Worm (Caenorhabditis elegans) whole organism, young adult: ENCODE measurements around the gene nipi-4.

Experiments used
- C06A6.2 ChIP-seq: fragments of 200-800 bp; sonication (Bioruptor generic); conservative IDR thresholded peaks from 2 replicates; pipeline ENCODE4 v1.3.6; 2022; ENCODE audit warnings: missing genetic modification characterization, missing compliant biosample characterization
- C17E4.6 ChIP-seq: fragments of 200-800 bp; sonication (Bioruptor generic); IDR thresholded peaks from 2 replicates; pipeline ENCODE4 v1.3.6; 2022; ENCODE audit warnings: missing genetic modification reagents, missing genetic modification characterization, missing compliant biosample characterization
- D2030.7 ChIP-seq: fragments of 200-800 bp; sonication (Bioruptor generic); IDR thresholded peaks from 2 replicates; pipeline ENCODE4 v1.3.6; 2022; ENCODE audit warnings: missing genetic modification reagents, missing genetic modification characterization, missing compliant biosample characterization
- F33H1.4 ChIP-seq: fragments of 200-800 bp; sonication (Bioruptor generic); IDR thresholded peaks from 2 replicates; pipeline ENCODE4 v1.3.6; 2022; ENCODE audit warnings: missing genetic modification reagents, missing genetic modification characterization, missing compliant biosample characterization
- F37B4.10 ChIP-seq: fragments of 200-800 bp; sonication (Bioruptor generic); IDR thresholded peaks from 2 replicates; pipeline ENCODE4 v1.3.6; 2022; ENCODE audit warnings: missing genetic modification characterization, missing compliant biosample characterization
- F55B11.4 ChIP-seq: sonication (generic microtip); optimal IDR thresholded peaks from 2 replicates; lab custom pipeline; 2016; ENCODE audit warnings: missing compliant biosample characterization, missing genetic modification characterization, borderline replicate concordance; ENCODE audit not compliant: insufficient read depth
- F57A8.1 ChIP-seq: fragments of 200-800 bp; sonication (Bioruptor generic); optimal IDR thresholded peaks from 2 replicates; lab custom pipeline; 2018; ENCODE audit warnings: mild to moderate bottlenecking, missing genetic modification characterization, moderate library complexity, missing compliant biosample characterization
- T26A5.8 ChIP-seq: sonication (generic microtip); optimal IDR thresholded peaks from 2 replicates; lab custom pipeline; 2016; ENCODE audit warnings: missing genetic modification characterization, missing compliant biosample characterization
- Y56A3A.18 ChIP-seq: fragments of 200-800 bp; sonication (Bioruptor generic); IDR thresholded peaks from 2 replicates; pipeline ENCODE4 v1.3.6; 2022; ENCODE audit warnings: missing genetic modification reagents, missing genetic modification characterization, missing compliant biosample characterization
- Y95B8A.8 ChIP-seq: fragments of 200-800 bp; sonication (Bioruptor generic); IDR thresholded peaks from 2 replicates; pipeline ENCODE4 v1.3.6; 2022; ENCODE audit warnings: missing genetic modification reagents, missing genetic modification characterization, missing compliant biosample characterization
- ZK185.1 ChIP-seq: sonication (generic microtip); optimal IDR thresholded peaks from 2 replicates; lab custom pipeline; 2016; ENCODE audit warnings: mild to moderate bottlenecking, missing genetic modification characterization, missing compliant biosample characterization; ENCODE audit not compliant: poor library complexity, severe bottlenecking
- attf-6 ChIP-seq: fragments of 200-800 bp; sonication (Bioruptor generic); IDR thresholded peaks from 2 replicates; pipeline ENCODE4 v1.3.6; 2022; ENCODE audit warnings: missing genetic modification reagents, missing genetic modification characterization, missing compliant biosample characterization
- ceh-40 ChIP-seq: fragments of 200-800 bp; sonication (Bioruptor generic); IDR thresholded peaks from 2 replicates; pipeline ENCODE4 v1.3.6; 2022; ENCODE audit warnings: missing genetic modification characterization, missing compliant biosample characterization
- ceh-79 ChIP-seq: sonication (generic microtip); optimal IDR thresholded peaks from 2 replicates; lab custom pipeline; 2017; ENCODE audit warnings: mild to moderate bottlenecking, missing genetic modification characterization, missing compliant biosample characterization
- die-1 ChIP-seq: sonication (generic microtip); optimal IDR thresholded peaks from 2 replicates; lab custom pipeline; 2016; ENCODE audit warnings: missing genotype, mild to moderate bottlenecking, missing genetic modification characterization, missing compliant biosample characterization
- efl-1 ChIP-seq: fragments of 150-350 bp; optimal IDR thresholded peaks from 2 replicates; lab custom pipeline; 2014; ENCODE audit warnings: missing biosample characterization, missing genetic modification reagents, missing genetic modification characterization
- egl-44 ChIP-seq: fragments of 200-800 bp; sonication (Bioruptor generic); IDR thresholded peaks from 2 replicates; pipeline ENCODE4 v1.3.6; 2022; ENCODE audit warnings: missing genetic modification reagents, missing genetic modification characterization, missing compliant biosample characterization
- egrh-3 ChIP-seq: fragments of 200-800 bp; sonication (Bioruptor generic); IDR thresholded peaks from 2 replicates; pipeline ENCODE4 v1.3.6; 2022; ENCODE audit warnings: missing genetic modification reagents, missing genetic modification characterization, missing compliant biosample characterization
- fkh-3 ChIP-seq: sonication (generic microtip); optimal IDR thresholded peaks from 2 replicates; lab custom pipeline; 2016; ENCODE audit warnings: mild to moderate bottlenecking, missing genetic modification characterization, missing compliant biosample characterization
- gei-17 ChIP-seq: fragments of 200-800 bp; sonication (Bioruptor generic); optimal IDR thresholded peaks from 2 replicates; lab custom pipeline; 2018; ENCODE audit warnings: mild to moderate bottlenecking, missing genetic modification characterization, missing compliant biosample characterization
- hsf-1 ChIP-seq: fragments of 200-800 bp; sonication (Bioruptor generic); IDR thresholded peaks from 2 replicates; pipeline ENCODE4 v1.3.6; 2022; ENCODE audit warnings: missing genetic modification reagents, missing genetic modification characterization, missing compliant biosample characterization
- let-607 ChIP-seq, 2 experiments: fragments of 200-800 bp in 1 of 2; sonication (Bioruptor generic) in 1 of 2; sonication (generic microtip) in 1 of 2; optimal IDR thresholded peaks; 2 replicates each; lab custom pipeline; 2016 to 2018; ENCODE audit warnings: mild to moderate bottlenecking in 2 of 2, missing compliant biosample characterization in 2 of 2, missing genetic modification characterization in 2 of 2, moderate library complexity in 2 of 2, missing genotype in 1 of 2
- lin-26 ChIP-seq: fragments of 200-800 bp; sonication (Bioruptor generic); IDR thresholded peaks from 2 replicates; pipeline ENCODE4 v1.3.6; 2022; ENCODE audit warnings: missing genetic modification reagents, missing genetic modification characterization, missing compliant biosample characterization
- lir-1 ChIP-seq: fragments of 200-800 bp; sonication (Bioruptor generic); conservative IDR thresholded peaks from 2 replicates; pipeline ENCODE4 v1.3.6; 2022; ENCODE audit warnings: missing genetic modification reagents, missing genetic modification characterization, missing compliant biosample characterization
- lsl-1 ChIP-seq: fragments of 200-800 bp; sonication (Bioruptor generic); optimal IDR thresholded peaks from 2 replicates; lab custom pipeline; 2018; ENCODE audit warnings: mild to moderate bottlenecking, missing genetic modification characterization, moderate library complexity, missing compliant biosample characterization
- madf-6 ChIP-seq: fragments of 200-800 bp; sonication (Bioruptor generic); IDR thresholded peaks from 2 replicates; pipeline ENCODE4 v1.3.6; 2022; ENCODE audit warnings: missing genetic modification reagents, missing genetic modification characterization, missing compliant biosample characterization
- madf-8 ChIP-seq: fragments of 200-800 bp; sonication (Bioruptor generic); conservative IDR thresholded peaks from 2 replicates; pipeline ENCODE4 v1.3.6; 2022; ENCODE audit warnings: missing genetic modification reagents, missing genetic modification characterization, missing compliant biosample characterization
- mel-28 ChIP-seq: sonication (generic microtip); optimal IDR thresholded peaks from 2 replicates; lab custom pipeline; 2016; ENCODE audit warnings: borderline replicate concordance, mild to moderate bottlenecking, missing genetic modification characterization, missing compliant biosample characterization
- mxl-1 ChIP-seq: sonication (generic microtip); optimal IDR thresholded peaks from 2 replicates; lab custom pipeline; 2016; ENCODE audit warnings: missing genetic modification characterization, missing compliant biosample characterization
- nhr-120 ChIP-seq: fragments of 200-800 bp; sonication (Bioruptor generic); IDR thresholded peaks from 2 replicates; pipeline ENCODE4 v1.3.6; 2022; ENCODE audit warnings: missing genetic modification characterization, missing compliant biosample characterization
- nhr-27 ChIP-seq: fragments of 200-800 bp; sonication (Bioruptor generic); optimal IDR thresholded peaks from 2 replicates; lab custom pipeline; 2018; ENCODE audit warnings: mild to moderate bottlenecking, missing genetic modification characterization, moderate library complexity, missing compliant biosample characterization
- snpc-4 ChIP-seq, 5 experiments: fragments of 150-350 bp in 1 of 5; sonication (generic microtip) in 4 of 5; optimal IDR thresholded peaks; 2 replicates each; lab custom pipeline; 2014 to 2018; ENCODE audit warnings: missing genetic modification characterization in 5 of 5, missing biosample characterization in 3 of 5, antibody characterized with exemption in 2 of 5, mild to moderate bottlenecking in 2 of 5, missing compliant biosample characterization in 2 of 5, missing genotype in 2 of 5, moderate library complexity in 2 of 5, missing genetic modification reagents in 1 of 5
- xnd-1 ChIP-seq: sonication (generic microtip); optimal IDR thresholded peaks from 2 replicates; lab custom pipeline; 2016; ENCODE audit warnings: missing genotype, missing genetic modification reagents, missing genetic modification characterization, missing compliant biosample characterization
- ztf-18 ChIP-seq: sonication (generic microtip); optimal IDR thresholded peaks from 2 replicates; lab custom pipeline; 2016; ENCODE audit warnings: missing genotype, mild to moderate bottlenecking, missing genetic modification characterization, missing compliant biosample characterization
- ztf-28 ChIP-seq: fragments of 200-800 bp; sonication (Bioruptor generic); IDR thresholded peaks from 2 replicates; pipeline ENCODE4 v1.3.6; 2022; ENCODE audit warnings: missing genetic modification reagents, missing genetic modification characterization, missing compliant biosample characterization
- ztf-3 ChIP-seq: fragments of 200-800 bp; sonication (Bioruptor generic); optimal IDR thresholded peaks from 2 replicates; lab custom pipeline; 2018; ENCODE audit warnings: mild to moderate bottlenecking, missing genetic modification characterization, missing compliant biosample characterization
- ztf-6 ChIP-seq: fragments of 200-800 bp; sonication (Bioruptor generic); IDR thresholded peaks from 2 replicates; pipeline ENCODE4 v1.3.6; 2022; ENCODE audit warnings: missing genetic modification reagents, missing genetic modification characterization, missing compliant biosample characterization

nipi-4 gene

DNA sequence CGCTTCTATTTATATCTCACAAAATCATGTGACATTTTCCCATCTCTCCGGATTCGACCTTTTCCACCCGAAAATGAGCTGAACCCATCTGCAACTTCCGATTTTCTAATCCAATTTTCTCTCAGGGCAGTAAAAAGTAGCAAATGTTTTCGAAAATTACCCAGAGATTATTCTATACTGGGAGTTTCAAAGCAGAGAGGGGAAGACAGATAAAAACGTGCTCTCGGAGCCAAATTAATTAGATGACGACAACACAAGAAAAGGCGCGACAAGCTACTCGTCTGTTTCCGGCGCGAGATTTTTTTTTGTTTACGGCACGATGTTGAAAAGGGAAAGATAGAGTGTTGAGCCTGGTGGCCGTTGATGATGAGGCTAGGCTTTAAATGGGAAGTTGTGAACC, 13.8 kb upstream of the nipi-4 start:
- TF ChIP-seq F57A8.1 (GFP tag; lab: Kevin White, UChicago) (no peak), mel-28 (tag; lab: Kevin White, UChicago) (no peak), lir-1 (GFP tag; lab: Robert Waterston, UW) (no peak), ztf-3 (GFP tag; lab: Kevin White, UChicago) (no peak), lsl-1 (no peak), gei-17 (GFP tag; lab: Kevin White, UChicago) (no peak), F37B4.10 (GFP tag; lab: Robert Waterston, UW) (no peak), ztf-28 (no peak), Y56A3A.18 (GFP tag; lab: Robert Waterston, UW) (no peak), lin-26 (GFP tag; lab: Robert Waterston, UW) (no peak), T26A5.8 (tag; lab: Kevin White, UChicago) (no peak), snpc-4 (GFP tag; optimal IDR thresholded peaks at IDR 0.05; lab: Kevin White, UChicago) (no peak), snpc-4 (tag; optimal IDR thresholded peaks at IDR 0.05; lab: Kevin White, UChicago) (no peak), C06A6.2 (no peak), ztf-6 (GFP tag; lab: Robert Waterston, UW) (no peak), attf-6 (GFP tag; lab: Robert Waterston, UW) (no peak), ZK185.1 (tag; lab: Kevin White, UChicago) (no peak), mxl-1 (tag; lab: Kevin White, UChicago) (no peak), let-607 (tag; optimal IDR thresholded peaks at IDR 0.05; lab: Kevin White, UChicago) (no peak), efl-1 (no peak)

- no peak for TF ChIP-seq ztf-18 (tag; lab: Kevin White, UChicago)
- TF ChIP-seq Y95B8A.8 (GFP tag; lab: Robert Waterston, UW) = no peak
- peak; percentile 41; the same call in 1 of the 2 replicates for TF ChIP-seq hsf-1 (GFP tag; lab: Robert Waterston, UW)
Observed at ce11 chrV:7878411-7878964, 7.9 kb upstream of the nipi-4 start, which contains the start of gene F40A3.2. Gene F40A3.2 (plus strand): TSS chrV:7878914.

ce11 chrV:7876881-7877475, 6.4 kb upstream of the nipi-4 start, which contains the start of gene F40A3.3:
Gene F40A3.3 (plus strand): TSS chrV:7877444.
- TF ChIP-seq C17E4.6 (GFP tag; lab: Robert Waterston, UW) = no peak
- TF ChIP-seq madf-8 (GFP tag; lab: Robert Waterston, UW) = peak; percentile 62
- TF ChIP-seq lsl-1 = peak; percentile 85
- TF ChIP-seq nhr-27 (tag; lab: Kevin White, UChicago) = no peak
- peak; percentile 31; the same call in 1 of the 2 replicates for TF ChIP-seq D2030.7
- no peak for TF ChIP-seq F55B11.4 (tag; lab: Kevin White, UChicago)
- no peak for TF ChIP-seq egrh-3
- peak; percentile 85 for TF ChIP-seq F33H1.4 (GFP tag; lab: Robert Waterston, UW)
- no peak for TF ChIP-seq ceh-79
- no peak for TF ChIP-seq nhr-120 (GFP tag; lab: Robert Waterston, UW)
- no peak for TF ChIP-seq ztf-6 (GFP tag; lab: Robert Waterston, UW)
- no peak for TF ChIP-seq egl-44 (GFP tag; lab: Robert Waterston, UW)
- TF ChIP-seq hsf-1 (GFP tag; lab: Robert Waterston, UW) = peak; percentile 81
- TF ChIP-seq madf-6 = peak; percentile 80
- TF ChIP-seq xnd-1 (tag; lab: Kevin White, UChicago) = peak; percentile 80
- no peak for TF ChIP-seq fkh-3
- TF ChIP-seq lin-26 (GFP tag; lab: Robert Waterston, UW) = no peak
- TF ChIP-seq die-1 = no peak
- TF ChIP-seq efl-1 = no peak
- no peak for TF ChIP-seq ceh-40 (GFP tag; lab: Robert Waterston, UW)
